Worm (Caenorhabditis elegans): ENCODE measurements around the gene srd-66.

The srd-66 gene

ce11 chrIII:1982597-1983244, at the start of gene srd-66:
srd-66 (minus strand) TSS chrIII:1982647.
- no peak for TF ChIP-seq unc-62 (GFP tag; optimal IDR thresholded peaks at IDR 0.05)

ce11 chrIII:2031746-2032145, 49.3 kb upstream of the srd-66 start:
- no peak for TF ChIP-seq unc-62 (GFP tag; optimal IDR thresholded peaks at IDR 0.05)

DNA sequence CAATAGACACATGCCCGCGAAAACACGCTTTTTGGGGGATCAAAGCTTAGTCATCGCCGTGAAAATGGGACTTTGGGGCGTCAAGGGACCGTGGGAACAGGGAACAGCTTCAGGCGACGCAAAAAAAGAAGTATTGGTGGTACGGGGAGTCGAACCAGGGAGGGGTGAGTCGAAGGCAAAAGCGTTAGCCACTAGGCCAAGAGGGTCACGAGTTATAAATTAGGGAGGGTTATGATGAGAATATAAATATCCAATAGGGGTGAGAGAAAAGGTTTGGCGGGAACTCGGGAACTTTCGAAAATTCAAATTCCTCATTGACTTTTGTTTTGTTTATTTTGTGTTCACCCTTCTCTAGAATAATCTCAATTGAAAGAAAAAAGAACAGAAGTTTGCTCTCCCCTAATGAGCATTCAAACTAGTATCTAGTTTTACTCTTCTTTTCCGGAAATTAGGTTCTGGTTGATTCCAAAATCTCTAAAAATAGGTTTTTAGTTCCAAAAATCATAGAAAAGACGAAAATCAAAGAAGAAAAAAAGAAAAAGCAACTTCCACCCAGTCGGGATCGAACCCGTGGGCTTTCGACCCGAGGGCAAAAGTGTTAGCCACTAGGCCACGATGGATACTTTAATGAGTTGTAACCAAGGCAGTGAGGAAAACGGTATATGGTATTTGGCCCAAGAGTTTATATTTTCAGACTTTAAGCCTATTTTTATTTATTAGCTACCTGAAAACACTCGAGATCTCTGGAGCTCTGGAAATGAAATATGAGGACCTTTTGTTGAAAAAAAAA, 48.5 kb upstream of the srd-66 start:
- TF ChIP-seq unc-62 (GFP tag; optimal IDR thresholded peaks at IDR 0.05), result no peak

DNA sequence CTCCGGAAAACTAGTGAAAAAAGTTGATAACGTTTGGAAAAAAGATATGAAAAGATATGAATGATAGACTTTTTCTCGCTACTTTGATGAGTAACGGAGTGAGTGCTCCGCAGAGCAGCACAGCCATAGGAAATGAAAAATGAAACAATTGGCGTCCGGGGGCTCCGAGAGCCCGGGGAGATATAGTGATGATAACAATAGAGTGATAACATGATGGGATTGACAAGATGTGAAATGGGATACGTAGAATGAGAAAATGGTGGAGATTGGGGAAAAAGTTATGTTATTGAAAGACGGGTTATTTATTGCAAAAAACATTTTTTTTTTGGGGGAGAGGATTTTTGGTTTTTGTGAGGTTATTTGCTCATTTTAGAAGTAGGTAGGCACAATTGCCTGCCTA, 45.1 kb upstream of the srd-66 start:
- TF ChIP-seq unc-62 (GFP tag; optimal IDR thresholded peaks at IDR 0.05), result no peak

ce11 chrIII:2021495-2021894, 39.0 kb upstream of the srd-66 start, which contains the start of gene ckr-2:
ckr-2 (minus strand) TSS chrIII:2021595.
- no peak for TF ChIP-seq unc-62 (GFP tag; optimal IDR thresholded peaks at IDR 0.05)

DNA sequence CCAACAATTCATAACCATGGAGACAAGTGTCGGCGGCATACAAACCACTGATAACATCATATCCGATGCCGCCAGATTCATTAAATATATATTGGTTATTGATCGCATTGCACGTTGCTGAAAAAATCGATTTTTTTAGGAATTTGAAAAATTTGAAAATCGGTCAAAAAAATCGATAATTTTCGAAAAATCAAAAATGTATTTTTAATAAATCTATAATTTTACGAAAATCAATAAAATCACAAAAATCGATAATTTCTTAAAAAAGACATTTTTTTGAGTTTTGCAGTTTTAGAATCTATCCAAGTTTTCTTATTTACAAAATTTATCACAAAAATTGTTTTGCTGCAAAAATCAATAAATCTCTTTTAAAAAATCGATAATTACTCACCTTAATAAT, 33.0 kb upstream of the srd-66 start:
- TF ChIP-seq unc-62 (GFP tag; optimal IDR thresholded peaks at IDR 0.05), result no peak

DNA sequence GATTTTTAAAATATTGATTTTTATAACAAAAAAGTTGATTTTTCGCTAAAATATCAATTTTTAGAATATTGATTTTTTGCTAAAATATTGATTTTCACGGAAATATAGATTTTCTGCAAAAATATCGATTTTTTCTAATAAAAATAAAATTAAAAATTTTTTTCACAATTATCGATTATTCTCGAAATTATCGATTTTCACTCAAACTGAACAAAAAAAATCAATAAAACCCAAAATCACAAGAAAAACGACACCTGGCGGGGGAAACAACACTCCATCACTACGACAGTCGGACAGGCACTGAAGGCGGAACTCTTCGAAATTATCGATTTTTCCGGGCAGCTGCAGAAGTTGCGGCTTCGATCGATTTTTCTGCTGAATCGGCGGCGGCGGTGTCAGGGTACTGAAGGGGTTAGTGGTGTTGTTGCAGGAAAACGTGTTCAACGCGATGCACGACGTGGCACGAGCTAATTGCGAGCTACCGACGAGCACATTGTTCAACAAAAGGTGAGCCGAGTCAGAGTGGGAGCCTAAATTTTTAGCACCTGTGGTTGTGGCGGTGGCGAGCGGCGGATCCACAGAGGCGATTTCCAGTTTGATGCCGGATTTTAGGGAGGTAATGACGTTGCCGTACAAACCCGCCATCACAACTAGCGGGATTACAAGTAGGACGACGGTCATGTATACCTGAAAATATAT, 30.9 kb upstream of the srd-66 start:
- TF ChIP-seq unc-62 (GFP tag; optimal IDR thresholded peaks at IDR 0.05), result no peak

DNA sequence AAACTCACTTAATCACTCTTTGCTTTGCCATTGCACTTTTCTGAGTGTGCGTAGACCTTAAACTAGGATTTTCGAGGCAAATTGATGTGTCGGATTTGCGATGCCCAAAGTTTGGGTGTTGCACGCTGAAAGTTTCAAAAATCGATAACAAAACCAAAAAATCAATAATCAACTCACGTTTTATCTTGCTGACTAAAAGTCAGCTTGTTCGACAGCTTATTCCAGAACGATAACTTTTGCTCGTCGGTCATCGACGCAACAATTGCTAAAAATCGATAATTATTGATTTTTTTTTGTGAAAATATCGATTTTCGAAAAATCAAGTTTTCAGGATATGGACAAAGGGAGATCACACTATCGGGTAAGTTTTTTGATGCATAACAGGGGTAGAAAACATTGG, 30.1 kb upstream of the srd-66 start:
- TF ChIP-seq unc-62 (GFP tag; optimal IDR thresholded peaks at IDR 0.05), result no peak

DNA sequence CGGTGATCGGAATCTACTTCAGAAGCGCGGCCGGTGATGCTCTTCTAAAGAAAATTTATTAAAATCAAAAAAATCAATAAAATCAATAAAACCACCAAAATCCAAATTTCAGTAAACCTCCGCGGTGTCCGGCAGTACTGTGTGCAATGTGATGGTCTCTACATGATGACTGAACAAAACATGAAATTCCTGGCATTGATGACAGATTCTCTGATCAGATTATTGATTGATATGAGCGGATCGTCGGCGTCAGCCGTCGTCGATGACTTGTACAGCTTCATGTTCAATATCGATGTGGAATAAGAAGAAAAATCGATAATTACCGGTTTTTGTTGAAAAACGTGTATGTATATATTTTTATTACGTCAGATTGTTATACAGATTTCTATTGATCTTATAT, 26.4 kb upstream of the srd-66 start:
- TF ChIP-seq unc-62 (GFP tag; optimal IDR thresholded peaks at IDR 0.05), result no peak

DNA sequence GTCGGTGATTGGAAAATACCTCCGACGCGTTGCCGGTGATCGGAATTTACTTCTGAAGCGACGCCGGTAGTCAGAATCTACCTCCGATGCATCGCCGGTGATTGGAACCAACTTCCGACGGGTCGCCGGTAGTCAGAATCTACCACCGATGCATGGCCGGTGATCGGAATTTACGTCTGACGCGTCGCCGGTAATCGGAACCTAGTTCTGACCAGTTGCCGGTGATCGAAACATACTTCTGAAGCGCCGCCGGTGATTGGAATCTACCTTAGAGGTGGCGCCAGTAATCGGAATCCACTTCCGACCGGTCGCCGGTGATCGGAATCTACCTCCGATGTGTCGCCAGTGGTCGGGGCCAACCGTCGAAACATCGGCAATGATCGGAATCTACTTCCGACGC, 25.9 kb upstream of the srd-66 start:
- no peak for TF ChIP-seq unc-62 (GFP tag; optimal IDR thresholded peaks at IDR 0.05)

DNA sequence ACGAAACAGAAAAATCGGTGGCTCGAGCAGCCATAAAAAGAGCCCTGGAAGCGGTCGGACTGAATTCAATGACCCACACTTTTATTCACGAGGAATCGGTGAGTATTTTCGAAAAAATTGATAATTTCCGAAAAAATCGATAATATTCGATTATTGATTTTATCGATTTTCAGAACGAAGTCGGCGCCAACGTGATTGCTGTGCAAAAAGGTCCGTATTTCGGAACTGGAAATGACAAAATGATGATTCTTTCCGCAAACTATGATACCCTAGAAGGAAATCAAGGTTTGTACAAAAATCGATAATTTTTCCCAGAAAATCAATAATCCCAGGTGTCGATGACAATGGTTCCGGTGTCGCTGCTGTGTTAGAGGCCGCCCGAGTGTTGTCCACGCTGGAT, 24.5 kb upstream of the srd-66 start:
- no peak for TF ChIP-seq unc-62 (GFP tag; optimal IDR thresholded peaks at IDR 0.05)

DNA sequence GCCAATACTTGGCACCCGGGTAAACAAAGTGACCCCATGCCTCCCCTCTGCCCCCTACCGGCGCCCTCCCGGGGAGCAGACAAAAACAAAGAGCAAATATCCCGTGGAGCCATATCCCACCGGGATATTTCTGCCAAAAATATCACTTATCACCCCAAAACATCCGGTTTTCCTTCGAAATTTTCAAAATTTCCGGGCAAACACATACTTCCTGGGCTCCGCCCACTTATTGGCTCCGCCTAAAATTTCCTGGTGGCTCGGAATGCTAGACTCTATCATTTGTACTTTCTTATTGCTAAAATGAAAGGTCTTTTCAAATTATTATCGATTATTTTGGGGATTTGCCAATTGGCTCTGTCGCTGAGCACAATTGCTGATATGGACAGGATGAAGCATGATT, 23.3 kb upstream of the srd-66 start, which contains the start of gene Y39A3B.1:
Y39A3B.1 (plus strand) TSS at position 301 of the 400 bp plus-strand sequence.
- TF ChIP-seq unc-62 (GFP tag; optimal IDR thresholded peaks at IDR 0.05), result no peak

ce11 chrIII:2001210-2001609, 18.8 kb upstream of the srd-66 start:
- no peak for TF ChIP-seq unc-62 (GFP tag; optimal IDR thresholded peaks at IDR 0.05)

ce11 chrIII:1997569-1997968, 15.1 kb upstream of the srd-66 start, which contains the start of gene lgc-42:
lgc-42 (plus strand) TSS chrIII:1997869.
- no peak for TF ChIP-seq unc-62 (GFP tag; optimal IDR thresholded peaks at IDR 0.05)

ce11 chrIII:1989940-1990339, 7.5 kb upstream of the srd-66 start:
- no peak for TF ChIP-seq unc-62 (GFP tag; optimal IDR thresholded peaks at IDR 0.05)

DNA sequence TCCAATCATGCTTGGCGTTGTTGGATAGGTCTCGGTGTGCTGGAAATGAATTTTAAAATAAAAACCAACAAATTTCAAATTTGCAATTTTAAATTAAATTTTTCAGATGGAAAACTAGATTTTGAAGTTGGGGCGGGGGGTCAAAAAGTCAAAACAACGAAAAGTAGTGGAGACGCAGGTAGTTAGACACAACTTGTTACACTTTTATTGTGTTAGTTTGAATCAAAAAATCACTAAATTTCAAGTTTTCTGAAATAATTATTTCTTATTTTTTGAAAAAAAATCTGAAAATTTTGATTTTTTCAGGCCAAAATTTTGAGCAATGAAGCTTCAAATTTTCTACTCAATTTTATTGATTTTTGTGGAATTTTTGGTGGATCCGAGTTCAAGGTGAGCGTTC, 5.2 kb upstream of the srd-66 start, which contains the start of gene Y39A3B.8:
Y39A3B.8 (plus strand) TSS at position 301 of the 400 bp plus-strand sequence.
- TF ChIP-seq unc-62 (GFP tag; optimal IDR thresholded peaks at IDR 0.05), result no peak
